Fruit fly (Drosophila melanogaster): ENCODE measurements around the gene CG34267.

DNA sequence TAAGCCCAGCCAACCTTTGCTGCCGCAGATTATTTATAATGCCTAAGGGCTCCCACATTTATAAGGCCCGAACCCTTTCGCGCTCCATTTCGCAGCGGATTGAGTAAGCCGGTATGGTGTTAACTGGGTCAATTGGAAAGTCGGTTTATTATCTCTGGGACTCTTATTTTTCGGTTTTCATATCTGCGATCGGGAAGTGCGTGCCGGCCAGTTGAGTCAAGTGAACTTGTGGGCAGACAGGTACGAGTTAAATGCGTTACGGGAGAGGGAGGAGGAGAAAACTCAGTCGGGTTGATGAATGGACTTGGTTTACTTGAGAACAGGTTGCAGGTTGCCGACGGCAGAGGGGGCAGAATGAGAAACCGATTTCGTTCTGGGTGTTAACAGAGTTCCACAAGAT lies 24.0 kb upstream of the CG34267 start:
- no peak for TF ChIP-seq CG5204 (GFP tag; optimal IDR thresholded peaks at IDR 0.05)
- no peak for TF ChIP-seq CG12768 (GFP tag; optimal IDR thresholded peaks at IDR 0.05)
- TF ChIP-seq bab1 (GFP tag; optimal IDR thresholded peaks at IDR 0.05), result no peak
- TF ChIP-seq CG7045 (GFP tag; optimal IDR thresholded peaks at IDR 0.05), result no peak
- TF ChIP-seq Mnt (GFP tag; optimal IDR thresholded peaks at IDR 0.05), result no peak
- TF ChIP-seq Clk (GFP tag; optimal IDR thresholded peaks at IDR 0.05), result no peak
- no peak for TF ChIP-seq kay (GFP tag; ENCODE audit: borderline replicate concordance)
- TF ChIP-seq tj (GFP tag; optimal IDR thresholded peaks at IDR 0.05), result no peak
- TF ChIP-seq toe (GFP tag; optimal IDR thresholded peaks at IDR 0.05), result no peak

Data from whole organism, adult.